Fruit fly (Drosophila melanogaster): ENCODE results near the gene CG7800.
A peak's percentile ranks its signal among the peaks of the same experiment; 100 is the strongest.

The CG7800 gene

DNA sequence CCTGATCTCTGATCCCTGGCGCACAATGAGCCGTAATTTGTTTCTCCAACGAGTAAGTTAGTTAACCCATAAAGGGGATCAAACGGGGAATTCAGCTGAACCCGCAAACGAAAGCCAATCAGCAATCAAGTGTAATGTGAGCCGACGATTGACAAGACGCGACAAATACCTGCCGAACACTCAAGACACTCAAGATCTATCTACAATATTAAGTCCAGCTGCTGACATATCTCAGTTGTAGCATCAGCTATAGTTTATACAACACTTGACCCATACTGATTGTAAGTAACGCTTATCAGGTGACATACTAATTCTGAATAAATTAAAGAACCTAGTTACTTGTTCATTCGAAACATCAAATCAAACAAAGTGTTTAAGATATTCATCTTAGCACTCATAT lies 9.6 kb downstream of the CG7800 start:
- TF ChIP-seq grn (GFP tag; optimal IDR thresholded peaks at IDR 0.05) (peak; percentile 92), CG4424 (GFP tag; optimal IDR thresholded peaks at IDR 0.05) (no peak)

DNA sequence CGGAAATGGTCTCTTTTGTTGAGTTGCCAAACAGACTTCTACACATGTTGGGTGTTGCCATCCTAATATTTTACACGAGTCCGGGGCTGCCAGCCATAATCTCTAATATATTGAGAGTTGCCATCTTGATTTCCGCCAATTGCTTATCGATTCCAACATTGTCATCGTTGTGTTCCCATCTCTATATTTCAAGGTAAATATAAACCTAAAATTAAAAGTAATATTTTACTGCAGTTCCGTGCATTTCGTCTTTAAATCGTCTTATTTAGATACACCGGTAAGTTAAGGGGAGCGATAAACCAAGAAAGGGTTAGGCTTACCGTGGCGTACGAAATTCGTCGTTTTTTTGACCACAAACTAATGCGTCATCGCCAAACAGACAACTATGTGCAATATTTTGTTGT lies 15.6 kb downstream of the CG7800 start, which contains the start of gene PolI:
Gene PolI (plus strand): TSS at position 138 of the 404 bp plus-strand sequence.
- TF ChIP-seq tap (tag; optimal IDR thresholded peaks at IDR 0.05), result no peak
- no peak for TF ChIP-seq CG17912 (GFP tag; optimal IDR thresholded peaks at IDR 0.05)
- TF ChIP-seq CG6791 (GFP tag; IDR thresholded peaks at IDR 0.05; ENCODE audit: partially characterized antibody), result no peak
- peak; percentile 13 for TF ChIP-seq Sin3A (optimal IDR thresholded peaks at IDR 0.05)
- no peak for TF ChIP-seq CG3995 (GFP tag; optimal IDR thresholded peaks at IDR 0.05)
- TF ChIP-seq ap (GFP tag; IDR thresholded peaks at IDR 0.05), result no peak
- peak; percentile 8 for TF ChIP-seq CG34376 (GFP tag; optimal IDR thresholded peaks at IDR 0.05)
- no peak for TF ChIP-seq cwo (GFP tag; optimal IDR thresholded peaks at IDR 0.05)
- peak; percentile 11 for TF ChIP-seq Xbp1 (GFP tag; optimal IDR thresholded peaks at IDR 0.05)
- no peak for TF ChIP-seq ase (GFP tag; IDR thresholded peaks at IDR 0.05)
- TF ChIP-seq Dbx (GFP tag; IDR thresholded peaks at IDR 0.05), result peak; percentile 39; the same call in 1 of the 3 replicates
- peak; percentile 60 for TF ChIP-seq Dek (tag; optimal IDR thresholded peaks at IDR 0.05)
- TF ChIP-seq maf-S (GFP tag; optimal IDR thresholded peaks at IDR 0.05), result peak; percentile 36
- TF ChIP-seq CG10366 (GFP tag; IDR thresholded peaks at IDR 0.05), result no peak
- TF ChIP-seq HLH54F (GFP tag; optimal IDR thresholded peaks at IDR 0.05), result peak; percentile 16
- no peak for TF ChIP-seq CG32767 (GFP tag; IDR thresholded peaks at IDR 0.05)
- no peak for TF ChIP-seq klu (GFP tag; IDR thresholded peaks at IDR 0.05)
- TF ChIP-seq sob (GFP tag; IDR thresholded peaks at IDR 0.05), result peak; percentile 34; the same call in 1 of the 2 replicates
- TF ChIP-seq CkIIα-i1 (GFP tag; IDR thresholded peaks at IDR 0.05), result no peak
- TF ChIP-seq dpn (GFP tag; optimal IDR thresholded peaks at IDR 0.05), result peak in 1 of 2 experiments; percentile 23
- TF ChIP-seq croc (GFP tag; conservative IDR thresholded peaks at IDR 0.05), result no peak
- peak; percentile 6 for TF ChIP-seq CG4328 (GFP tag; optimal IDR thresholded peaks at IDR 0.05)
- TF ChIP-seq CG12659 (GFP tag; optimal IDR thresholded peaks at IDR 0.05), result peak; percentile 81
- no peak for TF ChIP-seq sc (optimal IDR thresholded peaks at IDR 0.05)
- TF ChIP-seq sc (GFP tag; optimal IDR thresholded peaks at IDR 0.05), result no peak
- peak; percentile 51; the same call in 1 of the 2 replicates for TF ChIP-seq MBD-R2 (GFP tag; IDR thresholded peaks at IDR 0.05)
- TF ChIP-seq mam (GFP tag; optimal IDR thresholded peaks at IDR 0.05), result peak; percentile 26
- TF ChIP-seq CG14667 (GFP tag; IDR thresholded peaks at IDR 0.05), result no peak
- TF ChIP-seq CG15073 (GFP tag; optimal IDR thresholded peaks at IDR 0.05), result no peak
- no peak for TF ChIP-seq Sox100B (GFP tag; optimal IDR thresholded peaks at IDR 0.05)
- no peak for TF ChIP-seq tio (GFP tag; optimal IDR thresholded peaks at IDR 0.05)
- TF ChIP-seq CG3726 (GFP tag; IDR thresholded peaks at IDR 0.05), result no peak
- peak; percentile 22 for TF ChIP-seq CG17568 (GFP tag; optimal IDR thresholded peaks at IDR 0.05)
- TF ChIP-seq Ptx1 (GFP tag; IDR thresholded peaks at IDR 0.05), result no peak
- no peak for TF ChIP-seq CG10274 (GFP tag; optimal IDR thresholded peaks at IDR 0.05)
- TF ChIP-seq lilli (GFP tag; optimal IDR thresholded peaks at IDR 0.05), result peak; percentile 53
- TF ChIP-seq CG17359 (tag; optimal IDR thresholded peaks at IDR 0.05), result no peak
- no peak for TF ChIP-seq wek (GFP tag; optimal IDR thresholded peaks at IDR 0.05)
- no peak for TF ChIP-seq ewg (GFP tag; optimal IDR thresholded peaks at IDR 0.05)
- no peak for TF ChIP-seq dmrt11E (tag; optimal IDR thresholded peaks at IDR 0.05)
- no peak for TF ChIP-seq CG7963 (GFP tag; IDR thresholded peaks at IDR 0.05; ENCODE audit: partially characterized antibody)
- TF ChIP-seq run (tag; optimal IDR thresholded peaks at IDR 0.05), result peak; percentile 19
- TF ChIP-seq CG18764 (GFP tag; optimal IDR thresholded peaks at IDR 0.05), result no peak
- TF ChIP-seq Jarid2 (GFP tag; optimal IDR thresholded peaks at IDR 0.05), result no peak
- peak; percentile 20 for TF ChIP-seq CG12391 (tag; optimal IDR thresholded peaks at IDR 0.05)
- no peak for TF ChIP-seq zf30C (GFP tag; optimal IDR thresholded peaks at IDR 0.05)
- peak; percentile 9 for TF ChIP-seq pum (GFP tag; optimal IDR thresholded peaks at IDR 0.05)
- no peak for TF ChIP-seq hkb (optimal IDR thresholded peaks at IDR 0.05)
- no peak for TF ChIP-seq hkb (GFP tag; IDR thresholded peaks at IDR 0.05)

Measured in whole organism, embryonic.